Fruit fly (Drosophila melanogaster): ENCODE results near the gene CG1265.

CG1265 gene

DNA sequence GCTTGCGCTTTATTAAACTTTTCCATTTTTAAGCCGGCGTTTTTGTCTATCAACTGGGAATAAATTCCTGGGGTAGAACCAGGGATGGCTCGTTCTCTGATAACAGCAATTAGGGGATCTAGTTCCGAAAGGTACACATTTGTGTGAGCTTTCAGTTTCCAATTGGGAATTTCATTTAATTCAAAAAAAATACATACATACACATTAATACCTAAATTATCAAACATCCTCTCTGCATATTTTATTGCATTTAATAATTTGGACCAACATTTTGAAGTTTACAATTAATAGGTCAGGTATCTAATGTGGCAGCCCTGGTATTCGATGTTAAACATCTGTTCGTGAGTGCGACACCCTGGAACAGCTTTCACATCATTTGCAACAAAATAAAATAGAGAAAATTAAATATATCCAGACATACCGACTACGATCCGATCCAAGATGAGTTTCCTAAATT is 4.6 kb downstream of the CG1265 start, which contains the start of the genes CG15011 and CG1309 (continued):
- peak; percentile 96 for TF ChIP-seq CG32767 (GFP tag; IDR thresholded peaks at IDR 0.05)
- peak; percentile 70 for TF ChIP-seq CG6689 (GFP tag; IDR thresholded peaks at IDR 0.05)
- TF ChIP-seq CG9817 (tag; optimal IDR thresholded peaks at IDR 0.05), result peak; percentile 89
- peak; percentile 16 for TF ChIP-seq CG10431 (GFP tag; optimal IDR thresholded peaks at IDR 0.05)
- TF ChIP-seq Hr51 (GFP tag; optimal IDR thresholded peaks at IDR 0.05), result peak; percentile 80 to 81
- TF ChIP-seq zfh1 (GFP tag; IDR thresholded peaks at IDR 0.05), result peak; percentile 79; the same call in 2 of the 3 replicates
- peak; percentile 73; the same call in 1 of the 3 replicates for TF ChIP-seq so (GFP tag; IDR thresholded peaks at IDR 0.05)
- TF ChIP-seq chinmo (GFP tag; IDR thresholded peaks at IDR 0.05; ENCODE audit: partially characterized antibody), result 0 out of 4 replicates have a peak, but pooled peaks have one; percentile 32
- TF ChIP-seq Eip74EF (GFP tag; optimal IDR thresholded peaks at IDR 0.05), result peak in 1 of 2 experiments; percentile 53
- TF ChIP-seq tll (GFP tag; optimal IDR thresholded peaks at IDR 0.05), result no peak
- peak; percentile 72; the same call in 2 of the 3 replicates for TF ChIP-seq ase (GFP tag; IDR thresholded peaks at IDR 0.05)
- peak; percentile 90 for TF ChIP-seq CG2712 (tag; optimal IDR thresholded peaks at IDR 0.05)
- TF ChIP-seq Scr (GFP tag; IDR thresholded peaks at IDR 0.05; ENCODE audit: partially characterized antibody), result peak; percentile 55
- TF ChIP-seq E2f2 (GFP tag; IDR thresholded peaks at IDR 0.05), result peak; percentile 43; the same call in 1 of the 2 replicates
- TF ChIP-seq CG3163 (GFP tag; optimal IDR thresholded peaks at IDR 0.05), result peak; percentile 63
- peak; percentile 94 for TF ChIP-seq lilli (GFP tag; optimal IDR thresholded peaks at IDR 0.05)
- TF ChIP-seq crc (GFP tag; optimal IDR thresholded peaks at IDR 0.05), result peak; percentile 63
- TF ChIP-seq trh (GFP tag; optimal IDR thresholded peaks at IDR 0.05), result peak; percentile 72
- no peak for TF ChIP-seq bbx (GFP tag; IDR thresholded peaks at IDR 0.05; ENCODE audit: partially characterized antibody)
- TF ChIP-seq fd3F (GFP tag; optimal IDR thresholded peaks at IDR 0.05), result peak; percentile 73
- TF ChIP-seq Deaf1 (tag; optimal IDR thresholded peaks at IDR 0.05), result no peak
- peak; percentile 54 for TF ChIP-seq CG3065 (GFP tag; optimal IDR thresholded peaks at IDR 0.05)
- peak; percentile 71 for TF ChIP-seq Sin3A (optimal IDR thresholded peaks at IDR 0.05)
- peak; percentile 93 for TF ChIP-seq Hr3 (GFP tag; optimal IDR thresholded peaks at IDR 0.05)
- peak; percentile 77 for TF ChIP-seq CG3847 (GFP tag; IDR thresholded peaks at IDR 0.05)
- TF ChIP-seq CG1233 (GFP tag; optimal IDR thresholded peaks at IDR 0.05), result peak; percentile 71
- no peak for TF ChIP-seq CG15479 (GFP tag; optimal IDR thresholded peaks at IDR 0.05)
- peak; percentile 89 for TF ChIP-seq Ptx1 (GFP tag; IDR thresholded peaks at IDR 0.05)
- peak; percentile 86 for TF ChIP-seq CG33557 (GFP tag; optimal IDR thresholded peaks at IDR 0.05)
- TF ChIP-seq CG31224 (GFP tag; IDR thresholded peaks at IDR 0.05), result peak; percentile 59
- TF ChIP-seq CG9727 (GFP tag; optimal IDR thresholded peaks at IDR 0.05), result peak; percentile 84
- peak; percentile 35 for TF ChIP-seq cwo (GFP tag; optimal IDR thresholded peaks at IDR 0.05)
- peak; percentile 71 for TF ChIP-seq CG14014 (GFP tag; IDR thresholded peaks at IDR 0.05)
- TF ChIP-seq CG16863 (GFP tag; optimal IDR thresholded peaks at IDR 0.05), result peak; percentile 83
- TF ChIP-seq gro (GFP tag; optimal IDR thresholded peaks at IDR 0.05), result peak; percentile 88
- no peak for TF ChIP-seq pan (optimal IDR thresholded peaks at IDR 0.05)
- peak in 1 of 2 experiments; percentile 55 for TF ChIP-seq pan (GFP tag; optimal IDR thresholded peaks at IDR 0.05 in 1 of 2, IDR thresholded peaks at IDR 0.05 in 1 of 2)
- no peak for TF ChIP-seq sna (GFP tag; IDR thresholded peaks at IDR 0.05; ENCODE audit: partially characterized antibody)
- TF ChIP-seq tio (GFP tag; optimal IDR thresholded peaks at IDR 0.05), result no peak
- TF ChIP-seq CG12219 (GFP tag; optimal IDR thresholded peaks at IDR 0.05), result peak; percentile 50
- peak; percentile 68 for TF ChIP-seq CG10462 (GFP tag; optimal IDR thresholded peaks at IDR 0.05)
- peak; percentile 80 for TF ChIP-seq CG15601 (tag; optimal IDR thresholded peaks at IDR 0.05)
- peak; percentile 28 for TF ChIP-seq CG4707 (GFP tag; optimal IDR thresholded peaks at IDR 0.05)
- peak; percentile 84 for TF ChIP-seq slou (GFP tag; optimal IDR thresholded peaks at IDR 0.05)
- TF ChIP-seq Lpt (GFP tag; optimal IDR thresholded peaks at IDR 0.05), result no peak
- peak; percentile 41; the same call in 1 of the 3 replicates for TF ChIP-seq CG11560 (tag; IDR thresholded peaks at IDR 0.05)
- peak; percentile 23 for TF ChIP-seq gfzf (GFP tag; optimal IDR thresholded peaks at IDR 0.05)
- peak; percentile 70; the same call in 2 of the 3 replicates for TF ChIP-seq otp (GFP tag; IDR thresholded peaks at IDR 0.05)
- peak; percentile 55; the same call in 2 of the 3 replicates for TF ChIP-seq CG7357 (GFP tag; IDR thresholded peaks at IDR 0.05)
- TF ChIP-seq CG1529 (GFP tag; optimal IDR thresholded peaks at IDR 0.05), result peak; percentile 55
